In genomic region chr3L:3770823-3771222, dm6 we compare ENCODE assay signal across 1 fruit fly cellular context.
TF ChIP-seq lines count a peak whose summit lies in the region.

No protein-coding gene starts in this region.

TF ChIP-seq in whole organism, embryonic, 481 proteins besides CTCF, POLR2A, EP300 and RAD21 (continued from another document and continues in another):
- TF ChIP-seq CG1529 (GFP tag; optimal IDR thresholded peaks at IDR 0.05; lab: Kevin White, UChicago) (no peak), Sox102F (GFP tag; optimal IDR thresholded peaks at IDR 0.05; lab: Kevin White, UChicago) (peak; percentile 59), Fer1 (GFP tag; optimal IDR thresholded peaks at IDR 0.05; lab: Kevin White, UChicago) (peak; percentile 6), luna (GFP tag; optimal IDR thresholded peaks at IDR 0.05; lab: Kevin White, UChicago) (no peak), sd (tag; optimal IDR thresholded peaks at IDR 0.05; lab: Kevin White, UChicago) (no peak), Dbx (GFP tag; IDR thresholded peaks at IDR 0.05; lab: Robert Waterston, UW) (peak; percentile 57; the same call in 2 of the 3 replicates), CG12942 (GFP tag; optimal IDR thresholded peaks at IDR 0.05; lab: Kevin White, UChicago) (no peak), sens (GFP tag; lab: Kevin White, UChicago) (no peak), CkIIα-i1 (GFP tag; IDR thresholded peaks at IDR 0.05; lab: Robert Waterston, UW) (no peak), Gsc (GFP tag; IDR thresholded peaks at IDR 0.05; lab: Robert Waterston, UW) (no peak), CG15479 (GFP tag; optimal IDR thresholded peaks at IDR 0.05; lab: Kevin White, UChicago) (no peak), jing (GFP tag; optimal IDR thresholded peaks at IDR 0.05; lab: Kevin White, UChicago) (no peak), otp (GFP tag; IDR thresholded peaks at IDR 0.05; lab: Robert Waterston, UW) (no peak), CG9437 (GFP tag; optimal IDR thresholded peaks at IDR 0.05; lab: Kevin White, UChicago) (peak; percentile 20), Ets97D (GFP tag; optimal IDR thresholded peaks at IDR 0.05; lab: Kevin White, UChicago) (no peak), gcm2 (GFP tag; optimal IDR thresholded peaks at IDR 0.05; lab: Kevin White, UChicago) (no peak), CG4360 (GFP tag; IDR thresholded peaks at IDR 0.05; lab: Robert Waterston, UW) (no peak), TFAM (GFP tag; optimal IDR thresholded peaks at IDR 0.05; lab: Kevin White, UChicago) (no peak), Meics (GFP tag; optimal IDR thresholded peaks at IDR 0.05; lab: Kevin White, UChicago) (peak; percentile 57), odd (GFP tag; optimal IDR thresholded peaks at IDR 0.05; lab: Kevin White, UChicago) (peak; percentile 11), CG14860 (GFP tag; IDR thresholded peaks at IDR 0.05; lab: Robert Waterston, UW; ENCODE audit: partially characterized antibody) (no peak), Mes4 (GFP tag; optimal IDR thresholded peaks at IDR 0.05; lab: Kevin White, UChicago) (no peak), kni (GFP tag; optimal IDR thresholded peaks at IDR 0.05; lab: Kevin White, UChicago) (no peak), CG10543 (GFP tag; optimal IDR thresholded peaks at IDR 0.05; lab: Kevin White, UChicago) (no peak), CG1647 (GFP tag; optimal IDR thresholded peaks at IDR 0.05; lab: Kevin White, UChicago) (peak; percentile 11), MTF-1 (GFP tag; optimal IDR thresholded peaks at IDR 0.05; lab: Kevin White, UChicago; ENCODE audit: borderline replicate concordance) (no peak), Dek (tag; optimal IDR thresholded peaks at IDR 0.05; lab: Kevin White, UChicago) (peak; percentile 37), CG30403 (GFP tag; optimal IDR thresholded peaks at IDR 0.05; lab: Kevin White, UChicago) (peak; percentile 29), fu2 (GFP tag; optimal IDR thresholded peaks at IDR 0.05; lab: Kevin White, UChicago) (peak; percentile 54), Hr51 (GFP tag; optimal IDR thresholded peaks at IDR 0.05; lab: Kevin White, UChicago) (peak; percentile 18 to 72), Gug (GFP tag; IDR thresholded peaks at IDR 0.05; lab: Robert Waterston, UW) (no peak), Pdp1 (GFP tag; optimal IDR thresholded peaks at IDR 0.05; lab: Kevin White, UChicago) (peak in 1 of 2 experiments; percentile 40), nerfin-1 (tag; optimal IDR thresholded peaks at IDR 0.05; lab: Kevin White, UChicago) (no peak), ci (GFP tag; IDR thresholded peaks at IDR 0.05; lab: Robert Waterston, UW) (no peak), Trl (optimal IDR thresholded peaks at IDR 0.05; lab: Kevin White, UChicago) (no peak), Trl (GFP tag; optimal IDR thresholded peaks at IDR 0.05; lab: Kevin White, UChicago) (no peak), dmrt99B (tag; optimal IDR thresholded peaks at IDR 0.05; lab: Kevin White, UChicago) (peak; percentile 48), trem (tag; optimal IDR thresholded peaks at IDR 0.05; lab: Kevin White, UChicago) (no peak), seq (GFP tag; IDR thresholded peaks at IDR 0.05; lab: Robert Waterston, UW) (peak; percentile 45; the same call in 1 of the 2 replicates), D19A (tag; optimal IDR thresholded peaks at IDR 0.05; lab: Kevin White, UChicago) (peak; percentile 17), fd96Cb (tag; optimal IDR thresholded peaks at IDR 0.05; lab: Kevin White, UChicago) (no peak), grau (tag; optimal IDR thresholded peaks at IDR 0.05; lab: Kevin White, UChicago) (peak; percentile 58), CG17385 (GFP tag; optimal IDR thresholded peaks at IDR 0.05; lab: Kevin White, UChicago) (peak; percentile 37), pho (GFP tag; optimal IDR thresholded peaks at IDR 0.05; lab: Kevin White, UChicago) (peak; percentile 55), pum (GFP tag; optimal IDR thresholded peaks at IDR 0.05; lab: Kevin White, UChicago) (no peak), CG15514 (GFP tag; optimal IDR thresholded peaks at IDR 0.05; lab: Kevin White, UChicago) (peak; percentile 30), oc (tag; optimal IDR thresholded peaks at IDR 0.05; lab: Kevin White, UChicago) (no peak), ato (GFP tag; IDR thresholded peaks at IDR 0.05; lab: Robert Waterston, UW; ENCODE audit: partially characterized antibody) (no peak), HLHmδ (GFP tag; optimal IDR thresholded peaks at IDR 0.05; lab: Kevin White, UChicago) (no peak), wek (GFP tag; optimal IDR thresholded peaks at IDR 0.05; lab: Kevin White, UChicago) (no peak), CG1832 (GFP tag; optimal IDR thresholded peaks at IDR 0.05; lab: Kevin White, UChicago) (no peak), CG11247 (GFP tag; IDR thresholded peaks at IDR 0.05; lab: Robert Waterston, UW) (peak; percentile 16; the same call in 1 of the 2 replicates), Hand (GFP tag; optimal IDR thresholded peaks at IDR 0.05; lab: Kevin White, UChicago) (no peak), HHEX (GFP tag; optimal IDR thresholded peaks at IDR 0.05; lab: Kevin White, UChicago) (peak; percentile 50), ewg (GFP tag; optimal IDR thresholded peaks at IDR 0.05; lab: Kevin White, UChicago) (no peak), CG16813 (GFP tag; IDR thresholded peaks at IDR 0.05; lab: Robert Waterston, UW; ENCODE audit: partially characterized antibody) (no peak), CG2120 (GFP tag; optimal IDR thresholded peaks at IDR 0.05; lab: Kevin White, UChicago) (peak; percentile 82), en (GFP tag; optimal IDR thresholded peaks at IDR 0.05; lab: Kevin White, UChicago) (no peak), CG14441 (GFP tag; IDR thresholded peaks at IDR 0.05; lab: Robert Waterston, UW) (0 out of 2 replicates have a peak, but pooled peaks have one; percentile 13), CG2202 (tag; optimal IDR thresholded peaks at IDR 0.05; lab: Kevin White, UChicago) (no peak), gsb-n (tag; optimal IDR thresholded peaks at IDR 0.05; lab: Kevin White, UChicago) (no peak), Myb (GFP tag; optimal IDR thresholded peaks at IDR 0.05; lab: Kevin White, UChicago) (peak; percentile 18), crol (GFP tag; IDR thresholded peaks at IDR 0.05; lab: Robert Waterston, UW) (no peak), bab2 (GFP tag; optimal IDR thresholded peaks at IDR 0.05; lab: Kevin White, UChicago) (peak; percentile 29), CG31224 (GFP tag; IDR thresholded peaks at IDR 0.05; lab: Robert Waterston, UW) (peak; percentile 24; the same call in 1 of the 2 replicates), unpg (GFP tag; optimal IDR thresholded peaks at IDR 0.05; lab: Kevin White, UChicago) (peak; percentile 42), NFAT (GFP tag; IDR thresholded peaks at IDR 0.05; lab: Robert Waterston, UW) (no peak), hth (optimal IDR thresholded peaks at IDR 0.05; lab: Kevin White, UChicago) (no peak), CG14667 (GFP tag; IDR thresholded peaks at IDR 0.05; lab: Robert Waterston, UW) (no peak), Xrp1 (GFP tag; IDR thresholded peaks at IDR 0.05; lab: Robert Waterston, UW) (0 out of 2 replicates have a peak, but pooled peaks have one; percentile 12), CG12155 (GFP tag; optimal IDR thresholded peaks at IDR 0.05; lab: Kevin White, UChicago) (no peak), D19B (GFP tag; optimal IDR thresholded peaks at IDR 0.05; lab: Kevin White, UChicago) (peak; percentile 74), CG5245 (GFP tag; optimal IDR thresholded peaks at IDR 0.05; lab: Kevin White, UChicago) (no peak), Dip3 (GFP tag; optimal IDR thresholded peaks at IDR 0.05; lab: Kevin White, UChicago) (peak; percentile 8), Taf1 (GFP tag; IDR thresholded peaks at IDR 0.05; lab: Robert Waterston, UW) (0 out of 2 replicates have a peak, but pooled peaks have one; percentile 16), nom (GFP tag; optimal IDR thresholded peaks at IDR 0.05; lab: Kevin White, UChicago) (no peak), CG9609 (GFP tag; optimal IDR thresholded peaks at IDR 0.05; lab: Kevin White, UChicago) (peak; percentile 5), ara (GFP tag; IDR thresholded peaks at IDR 0.05; lab: Robert Waterston, UW) (no peak), Ssrp (tag; optimal IDR thresholded peaks at IDR 0.05; lab: Kevin White, UChicago) (peak; percentile 24), CG8290 (GFP tag; optimal IDR thresholded peaks at IDR 0.05; lab: Kevin White, UChicago) (no peak), CG8290 (tag; optimal IDR thresholded peaks at IDR 0.05; lab: Kevin White, UChicago) (peak in 1 of 2 experiments; percentile 59), croc (GFP tag; conservative IDR thresholded peaks at IDR 0.05; lab: Robert Waterston, UW) (no peak), Dp (GFP tag; optimal IDR thresholded peaks at IDR 0.05; lab: Kevin White, UChicago) (no peak), CG10959 (GFP tag; IDR thresholded peaks at IDR 0.05; lab: Robert Waterston, UW) (no peak), gem (tag; optimal IDR thresholded peaks at IDR 0.05; lab: Kevin White, UChicago) (peak; percentile 68), gt (GFP tag; IDR thresholded peaks at IDR 0.05; lab: Robert Waterston, UW) (no peak), sr (GFP tag; IDR thresholded peaks at IDR 0.05; lab: Robert Waterston, UW) (no peak), Bdp1 (GFP tag; optimal IDR thresholded peaks at IDR 0.05; lab: Kevin White, UChicago) (no peak), pita (GFP tag; optimal IDR thresholded peaks at IDR 0.05; lab: Kevin White, UChicago) (no peak), CG12769 (tag; optimal IDR thresholded peaks at IDR 0.05; lab: Kevin White, UChicago) (peak; percentile 10), CG7963 (GFP tag; IDR thresholded peaks at IDR 0.05; lab: Robert Waterston, UW; ENCODE audit: partially characterized antibody) (no peak), Stat92E (GFP tag; optimal IDR thresholded peaks at IDR 0.05; lab: Kevin White, UChicago) (no peak), Nf-YB (GFP tag; optimal IDR thresholded peaks at IDR 0.05; lab: Kevin White, UChicago) (no peak), CG6175 (GFP tag; IDR thresholded peaks at IDR 0.05; lab: Robert Waterston, UW) (no peak), rib (GFP tag; IDR thresholded peaks at IDR 0.05; lab: Robert Waterston, UW) (peak; percentile 45; the same call in 1 of the 2 replicates), abd-A (tag; optimal IDR thresholded peaks at IDR 0.05; lab: Kevin White, UChicago) (no peak), CG2199 (GFP tag; IDR thresholded peaks at IDR 0.05; lab: Robert Waterston, UW) (no peak), CG31388 (GFP tag; optimal IDR thresholded peaks at IDR 0.05; lab: Kevin White, UChicago) (no peak), Dll (GFP tag; IDR thresholded peaks at IDR 0.05; lab: Robert Waterston, UW; ENCODE audit: partially characterized antibody) (no peak), al (GFP tag; IDR thresholded peaks at IDR 0.05; lab: Robert Waterston, UW) (peak; percentile 59), repo (GFP tag; optimal IDR thresholded peaks at IDR 0.05; lab: Kevin White, UChicago) (no peak), CG12104 (GFP tag; optimal IDR thresholded peaks at IDR 0.05; lab: Kevin White, UChicago) (no peak), exex (tag; optimal IDR thresholded peaks at IDR 0.05; lab: Kevin White, UChicago) (no peak), CG1603 (tag; optimal IDR thresholded peaks at IDR 0.05; lab: Kevin White, UChicago) (peak; percentile 4), tgo (GFP tag; IDR thresholded peaks at IDR 0.05; lab: Robert Waterston, UW) (no peak; the same call in 2 of the 3 replicates), CG30020 (tag; optimal IDR thresholded peaks at IDR 0.05; lab: Kevin White, UChicago) (no peak), CG11398 (GFP tag; optimal IDR thresholded peaks at IDR 0.05; lab: Kevin White, UChicago) (no peak), CG2678 (tag; optimal IDR thresholded peaks at IDR 0.05; lab: Kevin White, UChicago) (peak; percentile 69), mam (GFP tag; optimal IDR thresholded peaks at IDR 0.05; lab: Kevin White, UChicago) (peak; percentile 27), CG7556 (GFP tag; optimal IDR thresholded peaks at IDR 0.05; lab: Kevin White, UChicago) (no peak), Dfd (GFP tag; optimal IDR thresholded peaks at IDR 0.05; lab: Kevin White, UChicago) (no peak), CG12391 (tag; optimal IDR thresholded peaks at IDR 0.05; lab: Kevin White, UChicago) (peak; percentile 37), NC2β (GFP tag; optimal IDR thresholded peaks at IDR 0.05; lab: Kevin White, UChicago) (no peak), tup (GFP tag; optimal IDR thresholded peaks at IDR 0.05; lab: Kevin White, UChicago) (no peak), CG6689 (GFP tag; IDR thresholded peaks at IDR 0.05; lab: Robert Waterston, UW) (no peak), Ravus (GFP tag; IDR thresholded peaks at IDR 0.05; lab: Robert Waterston, UW) (no peak), CG33557 (GFP tag; optimal IDR thresholded peaks at IDR 0.05; lab: Kevin White, UChicago) (no peak), CG10366 (GFP tag; IDR thresholded peaks at IDR 0.05; lab: Robert Waterston, UW) (peak; percentile 36; the same call in 1 of the 2 replicates), CG12219 (GFP tag; optimal IDR thresholded peaks at IDR 0.05; lab: Kevin White, UChicago) (no peak), CG11456 (GFP tag; IDR thresholded peaks at IDR 0.05; lab: Robert Waterston, UW) (peak; percentile 58; the same call in 1 of the 3 replicates), CG4707 (GFP tag; optimal IDR thresholded peaks at IDR 0.05; lab: Kevin White, UChicago) (no peak), Lhr (GFP tag; optimal IDR thresholded peaks at IDR 0.05; lab: Kevin White, UChicago) (no peak), chinmo (GFP tag; IDR thresholded peaks at IDR 0.05; lab: Robert Waterston, UW; ENCODE audit: partially characterized antibody) (no peak), zen2 (GFP tag; IDR thresholded peaks at IDR 0.05; lab: Robert Waterston, UW; ENCODE audit: partially characterized antibody) (no peak), CG12071 (GFP tag; optimal IDR thresholded peaks at IDR 0.05; lab: Kevin White, UChicago) (peak; percentile 35), bowl (GFP tag; IDR thresholded peaks at IDR 0.05; lab: Robert Waterston, UW) (no peak), sob (GFP tag; IDR thresholded peaks at IDR 0.05; lab: Robert Waterston, UW) (no peak), CG4404 (GFP tag; IDR thresholded peaks at IDR 0.05; lab: Robert Waterston, UW) (no peak), CG13287 (GFP tag; IDR thresholded peaks at IDR 0.05; lab: Robert Waterston, UW; ENCODE audit: partially characterized antibody) (no peak), aop (GFP tag; IDR thresholded peaks at IDR 0.05; lab: Robert Waterston, UW) (no peak), Fer2 (tag; optimal IDR thresholded peaks at IDR 0.05; lab: Kevin White, UChicago) (no peak), Nf-YC (tag; optimal IDR thresholded peaks at IDR 0.05; lab: Kevin White, UChicago) (no peak), sug (tag; optimal IDR thresholded peaks at IDR 0.05; lab: Kevin White, UChicago) (no peak), Hr3 (GFP tag; optimal IDR thresholded peaks at IDR 0.05; lab: Kevin White, UChicago) (no peak), CG10274 (GFP tag; optimal IDR thresholded peaks at IDR 0.05; lab: Kevin White, UChicago) (peak; percentile 30)
